Fruit fly (Drosophila melanogaster) whole organism, embryonic: ENCODE measurements around the gene Dnaaf4.

Experiments
- Asciz ChIP-seq: fragments of 200-800 bp; sonication (Bioruptor generic); optimal IDR thresholded peaks from 2 replicates; lab custom pipeline; 2017; ENCODE audit warnings: missing biosample characterization, mild to moderate bottlenecking, missing genetic modification characterization, missing genetic modification reagents
- Atf3 ChIP-seq: fragments of 200-800 bp; sonication (Bioruptor generic); optimal IDR thresholded peaks from 3 replicates; lab custom pipeline; 2016; ENCODE audit warnings: missing biosample characterization, missing genetic modification characterization
- Atf6 ChIP-seq: fragments of 200-800 bp; sonication (Bioruptor generic); IDR thresholded peaks from 2 replicates; pipeline ENCODE4 v1.3.6; 2022; ENCODE audit warnings: missing biosample characterization, missing genetic modification characterization
- CG11093 ChIP-seq: fragments of 200-800 bp; sonication (Bioruptor generic); IDR thresholded peaks from 3 replicates; pipeline ENCODE4 v1.3.6; 2022; ENCODE audit warnings: missing biosample characterization, missing genetic modification characterization
- CG12155 ChIP-seq: fragments of 200-800 bp; sonication (Bioruptor generic); optimal IDR thresholded peaks from 3 replicates; lab custom pipeline; 2016; ENCODE audit warnings: missing biosample characterization, missing genetic modification characterization
- CG14050 ChIP-seq: fragments of 200-800 bp; sonication (Bioruptor generic); IDR thresholded peaks from 3 replicates; pipeline ENCODE4 v1.3.6; 2022; ENCODE audit warnings: missing biosample characterization, missing genetic modification characterization
- CG14710 ChIP-seq: fragments of 200-800 bp; sonication (Bioruptor generic); optimal IDR thresholded peaks from 3 replicates; lab custom pipeline; 2019; ENCODE audit warnings: missing biosample characterization, mild to moderate bottlenecking, missing genetic modification characterization, moderate library complexity
- CG15011 ChIP-seq: fragments of 200-800 bp; sonication (Bioruptor generic); optimal IDR thresholded peaks from 3 replicates; lab custom pipeline; 2018; ENCODE audit warnings: missing biosample characterization, mild to moderate bottlenecking, missing genetic modification characterization
- CG15073 ChIP-seq: fragments of 200-800 bp; sonication (Bioruptor generic); optimal IDR thresholded peaks from 2 replicates; lab custom pipeline; 2016; ENCODE audit warnings: missing biosample characterization, missing genetic modification characterization
- CG1602 ChIP-seq: fragments of 200-800 bp; sonication (Bioruptor generic); optimal IDR thresholded peaks from 3 replicates; lab custom pipeline; 2016; ENCODE audit warnings: missing biosample characterization, missing genetic modification characterization
- CG16779 ChIP-seq: fragments of 200-800 bp; sonication (Bioruptor generic); IDR thresholded peaks from 2 replicates; pipeline ENCODE4 v1.3.6; 2022; ENCODE audit warnings: missing biosample characterization, missing genetic modification characterization
- CG18599 ChIP-seq: fragments of 200-800 bp; sonication (Bioruptor generic); optimal IDR thresholded peaks from 3 replicates; lab custom pipeline; 2017; ENCODE audit warnings: missing biosample characterization, missing genetic modification characterization, mild to moderate bottlenecking, moderate library complexity, missing genetic modification reagents
- CG31388 ChIP-seq: fragments of 200-800 bp; sonication (Bioruptor generic); optimal IDR thresholded peaks from 2 replicates; lab custom pipeline; 2016; ENCODE audit warnings: missing biosample characterization, missing genetic modification characterization
- CG33557 ChIP-seq: fragments of 200-800 bp; sonication (Bioruptor generic); optimal IDR thresholded peaks from 2 replicates; lab custom pipeline; 2019; ENCODE audit warnings: missing biosample characterization, mild to moderate bottlenecking, missing genetic modification characterization, moderate library complexity
- CG3407 ChIP-seq: fragments of 200-800 bp; sonication (Bioruptor generic); optimal IDR thresholded peaks from 2 replicates; lab custom pipeline; 2018; ENCODE audit warnings: missing biosample characterization, mild to moderate bottlenecking, missing genetic modification characterization
- CG3847 ChIP-seq: fragments of 200-800 bp; sonication (Bioruptor generic); IDR thresholded peaks from 2 replicates; pipeline ENCODE4 v1.3.6; 2022; ENCODE audit warnings: missing biosample characterization, missing genetic modification characterization
- CG4820 ChIP-seq: fragments of 200-800 bp; sonication (Bioruptor generic); optimal IDR thresholded peaks from 3 replicates; lab custom pipeline; 2016; ENCODE audit warnings: missing biosample characterization, missing genetic modification characterization
- CG9609 ChIP-seq: fragments of 200-800 bp; sonication (Bioruptor generic); optimal IDR thresholded peaks from 3 replicates; lab custom pipeline; 2016; ENCODE audit warnings: missing biosample characterization, missing genetic modification characterization
- Dbx ChIP-seq: fragments of 200-800 bp; sonication (Bioruptor generic); IDR thresholded peaks from 3 replicates; pipeline ENCODE4 v1.3.6; 2022; ENCODE audit warnings: missing biosample characterization, missing genetic modification characterization
- Dip2 ChIP-seq: fragments of 200-800 bp; sonication (Bioruptor generic); IDR thresholded peaks from 2 replicates; pipeline ENCODE4 v1.3.6; 2022; ENCODE audit warnings: missing biosample characterization, missing genetic modification characterization
- Dll ChIP-seq: fragments of 200-800 bp; sonication (Bioruptor generic); IDR thresholded peaks from 4 replicates; pipeline ENCODE4 v1.3.6; 2022; ENCODE audit warnings: missing biosample characterization, missing genetic modification characterization; ENCODE audit not compliant: partially characterized antibody
- E2f2 ChIP-seq: fragments of 200-800 bp; sonication (Bioruptor generic); IDR thresholded peaks from 2 replicates; pipeline ENCODE4 v1.3.6; 2022; ENCODE audit warnings: missing biosample characterization, missing genetic modification characterization
- Ets97D ChIP-seq: fragments of 200-800 bp; sonication (Bioruptor generic); optimal IDR thresholded peaks from 3 replicates; lab custom pipeline; 2016; ENCODE audit warnings: missing biosample characterization, missing genetic modification characterization
- Gug ChIP-seq: fragments of 200-800 bp; sonication (Bioruptor generic); IDR thresholded peaks from 4 replicates; pipeline ENCODE4 v1.3.6; 2022; ENCODE audit warnings: missing biosample characterization, missing genetic modification characterization
- H15 ChIP-seq: fragments of 200-800 bp; sonication (Bioruptor generic); IDR thresholded peaks from 3 replicates; pipeline ENCODE4 v1.3.6; 2022; ENCODE audit warnings: missing biosample characterization, missing genetic modification characterization
- Hr39 ChIP-seq: fragments of >200 bp; optimal IDR thresholded peaks from 2 replicates; lab custom pipeline; 2017
- Hr78 ChIP-seq, 2 experiments: fragments of 200-800 bp in 1 of 2; fragments of >200 bp in 1 of 2; sonication (Bioruptor generic) in 1 of 2; optimal IDR thresholded peaks; 2 replicates each; lab custom pipeline; 2017 to 2019; ENCODE audit warnings: missing biosample characterization in 2 of 2, missing genetic modification characterization in 2 of 2, mild to moderate bottlenecking in 1 of 2, moderate library complexity in 1 of 2
- Med ChIP-seq: fragments of 200-800 bp; sonication (Bioruptor generic); peaks from one replicate; lab custom pipeline; 2016; ENCODE audit warnings: missing biosample characterization, missing genetic modification characterization, mild to moderate bottlenecking, inconsistent platforms, moderate library complexity
- Mrtf ChIP-seq: fragments of 200-800 bp; sonication (Bioruptor generic); IDR thresholded peaks from 3 replicates; pipeline ENCODE4 v1.3.6; 2022; ENCODE audit warnings: missing biosample characterization, missing genetic modification characterization
- NFAT ChIP-seq: fragments of 200-800 bp; sonication (Bioruptor generic); IDR thresholded peaks from 2 replicates; pipeline ENCODE4 v1.3.6; 2022; ENCODE audit warnings: missing biosample characterization, missing genetic modification characterization
- NK7.1 ChIP-seq: fragments of 200-800 bp; sonication (Bioruptor generic); optimal IDR thresholded peaks from 3 replicates; lab custom pipeline; 2016; ENCODE audit warnings: missing biosample characterization, missing genetic modification characterization
- Poxn ChIP-seq: fragments of 200-800 bp; sonication (Bioruptor generic); IDR thresholded peaks from 2 replicates; pipeline ENCODE4 v1.3.6; 2022; ENCODE audit warnings: missing biosample characterization, missing genetic modification characterization
- Side ChIP-seq: fragments of 200-800 bp; sonication (Bioruptor generic); optimal IDR thresholded peaks from 2 replicates; lab custom pipeline; 2016; ENCODE audit warnings: missing biosample characterization, missing genetic modification characterization
- Sox102F ChIP-seq: fragments of 200-800 bp; sonication (Bioruptor generic); optimal IDR thresholded peaks from 2 replicates; lab custom pipeline; 2018; ENCODE audit warnings: missing biosample characterization, mild to moderate bottlenecking, missing genetic modification characterization, moderate library complexity
- Ssrp ChIP-seq: fragments of 200-800 bp; sonication (Bioruptor generic); optimal IDR thresholded peaks from 2 replicates; lab custom pipeline; 2018; ENCODE audit warnings: missing biosample characterization, mild to moderate bottlenecking, missing genetic modification characterization, moderate library complexity
- abd-A ChIP-seq: fragments of 200-800 bp; sonication (Bioruptor generic); optimal IDR thresholded peaks from 3 replicates; lab custom pipeline; 2019; ENCODE audit warnings: missing biosample characterization, mild to moderate bottlenecking, missing genetic modification characterization, moderate library complexity
- aop ChIP-seq: fragments of 200-800 bp; sonication (Bioruptor generic); IDR thresholded peaks from 2 replicates; pipeline ENCODE4 v1.3.6; 2022; ENCODE audit warnings: missing biosample characterization, missing genetic modification characterization
- ara ChIP-seq: fragments of 200-800 bp; sonication (Bioruptor generic); IDR thresholded peaks from 2 replicates; pipeline ENCODE4 v1.3.6; 2022; ENCODE audit warnings: missing biosample characterization, missing genetic modification characterization
- gfzf ChIP-seq: fragments of 200-800 bp; sonication (Bioruptor generic); optimal IDR thresholded peaks from 2 replicates; lab custom pipeline; 2016; ENCODE audit warnings: missing biosample characterization, mild to moderate bottlenecking, missing genetic modification characterization, moderate library complexity
- hbn ChIP-seq: fragments of 200-800 bp; sonication (Bioruptor generic); IDR thresholded peaks from 2 replicates; pipeline ENCODE4 v1.3.6; 2022; ENCODE audit warnings: missing biosample characterization, missing genetic modification characterization; ENCODE audit not compliant: partially characterized antibody
- kay ChIP-seq: fragments of 200-800 bp; sonication (Bioruptor generic); optimal IDR thresholded peaks from 2 replicates; lab custom pipeline; 2016; ENCODE audit warnings: missing biosample characterization, missing genetic modification characterization
- kni ChIP-seq: fragments of 200-800 bp; sonication (Bioruptor generic); optimal IDR thresholded peaks from 3 replicates; lab custom pipeline; 2017; ENCODE audit warnings: mild to moderate bottlenecking, missing biosample characterization, missing genetic modification reagents, missing genetic modification characterization
- knrl ChIP-seq: fragments of 200-800 bp; sonication (Bioruptor generic); IDR thresholded peaks from 3 replicates; pipeline ENCODE4 v1.3.6; 2022; ENCODE audit warnings: missing biosample characterization, missing genetic modification characterization; ENCODE audit not compliant: partially characterized antibody
- lilli ChIP-seq: fragments of 200-800 bp; sonication (Bioruptor generic); optimal IDR thresholded peaks from 3 replicates; lab custom pipeline; 2016; ENCODE audit warnings: missing biosample characterization, missing genetic modification characterization
- prd ChIP-seq, 3 experiments: fragments of >200 bp in 2 of 3; fragments of 200-800 bp in 1 of 3; sonication (Bioruptor generic) in 1 of 3; optimal IDR thresholded peaks in 2 of 3; IDR thresholded peaks in 1 of 3; 2 replicates in 2 of 3; 3 replicates in 1 of 3; pipeline versions ENCODE4 v1.3.6 to Lab custom; 2017 to 2022; ENCODE audit warnings: missing biosample characterization in 1 of 3, missing genetic modification characterization in 1 of 3
- rib ChIP-seq: fragments of 200-800 bp; sonication (Bioruptor generic); IDR thresholded peaks from 2 replicates; pipeline ENCODE4 v1.3.6; 2022; ENCODE audit warnings: missing biosample characterization, missing genetic modification characterization
- tin ChIP-seq: fragments of 200-800 bp; sonication (Bioruptor generic); optimal IDR thresholded peaks from 3 replicates; lab custom pipeline; 2016; ENCODE audit warnings: missing biosample characterization, missing genetic modification characterization
- unc-4 ChIP-seq: fragments of 200-800 bp; sonication (Bioruptor generic); IDR thresholded peaks from 2 replicates; pipeline ENCODE4 v1.3.6; 2022; ENCODE audit warnings: missing biosample characterization, missing genetic modification characterization; ENCODE audit not compliant: partially characterized antibody
- vnd ChIP-seq: fragments of 200-800 bp; sonication (Bioruptor generic); IDR thresholded peaks from 3 replicates; pipeline ENCODE4 v1.3.6; 2022; ENCODE audit warnings: missing biosample characterization, missing genetic modification characterization; ENCODE audit not compliant: partially characterized antibody
- vvl ChIP-seq: fragments of 200-800 bp; sonication (Bioruptor generic); IDR thresholded peaks from 2 replicates; pipeline ENCODE4 v1.3.6; 2022; ENCODE audit warnings: missing biosample characterization, missing genetic modification characterization

Dnaaf4 gene

dm6 chr2L:11100516-11101061, 20.9 kb downstream of the Dnaaf4 start, which contains the start of gene Ge-1 (continued):
- TF ChIP-seq CG16779 (GFP tag; lab: Robert Waterston, UW) (no peak), NK7.1 (GFP tag; lab: Kevin White, UChicago) (no peak), Ssrp (no peak), CG12155 (GFP tag; lab: Kevin White, UChicago) (no peak), Poxn (GFP tag; lab: Robert Waterston, UW) (no peak), gfzf (GFP tag; lab: Kevin White, UChicago) (peak; percentile 2), Dll (peak; percentile 54; the same call in 2 of the 4 replicates), Dbx (peak; percentile 59; the same call in 1 of the 3 replicates), CG3847 (no peak), vnd (GFP tag; lab: Robert Waterston, UW) (peak; percentile 43; the same call in 1 of the 3 replicates), abd-A (tag; lab: Kevin White, UChicago) (no peak), CG3407 (GFP tag; lab: Kevin White, UChicago) (no peak), tin (no peak), CG14710 (tag; lab: Kevin White, UChicago) (peak; percentile 34), CG14050 (GFP tag; lab: Robert Waterston, UW) (no peak), kni (GFP tag; lab: Kevin White, UChicago) (no peak), CG15073 (GFP tag; lab: Kevin White, UChicago) (no peak), E2f2 (GFP tag; lab: Robert Waterston, UW) (peak; percentile 74), Sox102F (GFP tag; lab: Kevin White, UChicago) (no peak), Atf3 (GFP tag; lab: Kevin White, UChicago) (no peak), CG1602 (no peak), knrl (0 out of 3 replicates have a peak, but pooled peaks have one; percentile 31), Med (peak; percentile 76), Atf6 (GFP tag; lab: Robert Waterston, UW) (0 out of 2 replicates have a peak, but pooled peaks have one; percentile 9), Ets97D (GFP tag; lab: Kevin White, UChicago) (peak; percentile 26), H15 (no peak), ara (GFP tag; lab: Robert Waterston, UW) (no peak), Hr78 (GFP tag; optimal IDR thresholded peaks at IDR 0.05; lab: Kevin White, UChicago) (no peak), Side (GFP tag; lab: Kevin White, UChicago) (no peak), aop (GFP tag; lab: Robert Waterston, UW) (no peak), CG4820 (GFP tag; lab: Kevin White, UChicago) (no peak), NFAT (GFP tag; lab: Robert Waterston, UW) (0 out of 2 replicates have a peak, but pooled peaks have one; percentile 28), CG18599 (no peak), Hr39 (no peak), vvl (GFP tag; lab: Robert Waterston, UW) (no peak), CG9609 (GFP tag; lab: Kevin White, UChicago) (no peak), Gug (GFP tag; lab: Robert Waterston, UW) (no peak), prd (optimal IDR thresholded peaks at IDR 0.05; lab: Kevin White, UChicago) (no peak), prd (GFP tag; IDR thresholded peaks at IDR 0.05; lab: Robert Waterston, UW) (peak; percentile 24; the same call in 1 of the 3 replicates), Mrtf (GFP tag; lab: Robert Waterston, UW) (no peak), rib (GFP tag; lab: Robert Waterston, UW) (peak; percentile 90), hbn (GFP tag; lab: Robert Waterston, UW) (no peak), Asciz (no peak), lilli (no peak), unc-4 (GFP tag; lab: Robert Waterston, UW) (peak; percentile 49; the same call in 1 of the 2 replicates), CG15011 (GFP tag; lab: Kevin White, UChicago) (no peak), CG31388 (no peak), kay (no peak), Dip2 (no peak), CG33557 (no peak), CG11093 (GFP tag; lab: Robert Waterston, UW) (no peak)
